Fruit fly (Drosophila melanogaster) whole organism: Measurements from ENCODE around the gene XNP.

Source experiments
- CG8478 ChIP-seq: fragments of >200 bp; optimal IDR thresholded peaks from 2 replicates; lab custom pipeline; 2018; ENCODE audit warnings: inconsistent platforms
- Dll ChIP-seq: fragments of >200 bp; optimal IDR thresholded peaks from 2 replicates; lab custom pipeline; 2017
- EcR ChIP-seq, 2 experiments: fragments of >200 bp; optimal IDR thresholded peaks; 2 replicates each; lab custom pipeline; 2017; ENCODE audit warnings: missing biosample characterization in 2 of 2, missing genetic modification characterization in 2 of 2, missing genetic modification reagents in 2 of 2
- pan ChIP-seq: fragments of >200 bp; optimal IDR thresholded peaks from 2 replicates; lab custom pipeline; 2017
- psq ChIP-seq: fragments of >200 bp; optimal IDR thresholded peaks from 2 replicates; lab custom pipeline; 2017

DNA sequence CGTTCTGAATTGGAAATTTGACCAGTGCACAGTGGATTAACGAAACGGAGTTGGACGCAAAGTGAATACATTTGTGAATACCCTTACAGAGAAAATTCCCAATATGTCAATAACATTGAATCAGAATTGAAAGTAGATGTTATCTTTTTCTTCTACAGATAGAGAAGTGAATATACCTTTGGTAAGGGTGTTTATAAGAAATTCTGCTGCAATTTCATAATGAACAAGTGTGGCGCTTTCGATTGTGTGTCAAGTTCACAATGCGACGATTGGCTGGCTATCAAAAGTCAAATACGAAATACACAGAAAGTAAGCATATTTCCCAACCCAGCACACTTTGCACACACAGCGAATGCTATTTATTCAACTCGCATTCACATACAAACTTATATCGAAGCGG is 34.3 kb downstream of the XNP start:
- TF ChIP-seq pan (lab: Kevin White, UChicago) (no peak), psq (no peak), EcR (GFP tag; optimal IDR thresholded peaks at IDR 0.05; lab: Kevin White, UChicago) (no peak), Dll (no peak), CG8478 (lab: Kevin White, UChicago) (no peak)
